Worm (Caenorhabditis elegans) whole organism, L3 larva: ENCODE results near the gene C02B10.4.

ENCODE experiments used
- aly-2 ChIP-seq: fragments of 150-350 bp; optimal IDR thresholded peaks from 2 replicates; lab custom pipeline; 2014; ENCODE audit warnings: missing biosample characterization, missing genetic modification characterization
- ama-1 ChIP-seq: fragments of 150-350 bp; optimal IDR thresholded peaks from 2 replicates; lab custom pipeline; 2018
- elt-1 ChIP-seq: fragments of 150-350 bp; optimal IDR thresholded peaks from 2 replicates; lab custom pipeline; 2014; ENCODE audit warnings: missing biosample characterization, missing genetic modification characterization
- mml-1 ChIP-seq: fragments of 150-350 bp; sonication (generic microtip); optimal IDR thresholded peaks from 3 replicates; lab custom pipeline; 2014; ENCODE audit warnings: missing biosample characterization, missing genetic modification characterization
- nhr-237 ChIP-seq: fragments of 150-350 bp; optimal IDR thresholded peaks from 2 replicates; lab custom pipeline; 2014; ENCODE audit warnings: missing biosample characterization, missing genetic modification characterization
- skn-1 ChIP-seq: fragments of 150-350 bp; optimal IDR thresholded peaks from 2 replicates; lab custom pipeline; 2014; ENCODE audit warnings: missing biosample characterization, missing genetic modification characterization
- unc-39 ChIP-seq: sonication (generic microtip); optimal IDR thresholded peaks from 4 replicates; lab custom pipeline; 2017; ENCODE audit warnings: missing biosample characterization, missing genetic modification characterization

DNA sequence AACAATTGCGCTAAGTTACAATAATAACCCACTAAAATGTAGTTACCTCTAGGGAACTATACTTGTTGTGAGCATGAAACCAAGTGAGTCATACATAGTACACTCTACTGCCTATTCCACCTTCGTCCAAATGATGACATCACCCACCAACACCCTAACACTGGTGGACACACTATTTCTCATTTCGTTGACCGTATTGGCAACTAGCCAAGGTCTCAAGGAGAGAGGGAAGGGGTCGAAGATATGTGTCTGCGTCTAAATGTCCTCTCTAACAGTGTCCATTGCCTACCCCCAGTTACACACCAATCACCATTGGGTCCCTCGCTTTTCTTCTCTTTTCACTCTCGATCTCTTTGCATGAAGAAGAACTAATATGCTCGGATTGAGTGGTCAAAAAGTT, 13.5 kb upstream of the C02B10.4 start:
- no peak for TF ChIP-seq elt-1 (tag; lab: Kevin White, UChicago)
- no peak for TF ChIP-seq skn-1 (tag; lab: Kevin White, UChicago)
- TF ChIP-seq nhr-237 = no peak
- no peak for TF ChIP-seq unc-39 (tag; lab: Kevin White, UChicago)
- no peak for TF ChIP-seq aly-2 (tag; lab: Kevin White, UChicago)
- TF ChIP-seq mml-1 (tag; lab: Kevin White, UChicago) = no peak
- TF ChIP-seq ama-1 (lab: Kevin White, UChicago) = no peak
